Worm (Caenorhabditis elegans) whole organism, L2 larva: ENCODE results near the gene nac-2.

ENCODE experiments used
- ZK546.5 ChIP-seq: sonication (generic microtip); optimal IDR thresholded peaks from 2 replicates; lab custom pipeline; 2017; ENCODE audit warnings: missing biosample characterization, missing genetic modification characterization
- aly-2 ChIP-seq: fragments of 150-350 bp; optimal IDR thresholded peaks from 2 replicates; lab custom pipeline; 2014; ENCODE audit warnings: missing biosample characterization, missing genetic modification characterization
- blmp-1 ChIP-seq: sonication (generic microtip); optimal IDR thresholded peaks from 2 replicates; lab custom pipeline; 2017; ENCODE audit warnings: missing genetic modification characterization, mild to moderate bottlenecking, missing compliant biosample characterization, antibody characterized with exemption, moderate library complexity; ENCODE audit not compliant: insufficient read depth
- elt-1 ChIP-seq: fragments of 150-350 bp; optimal IDR thresholded peaks from 2 replicates; lab custom pipeline; 2014; ENCODE audit warnings: missing biosample characterization, missing genetic modification characterization
- elt-3 ChIP-seq: sonication (generic microtip); optimal IDR thresholded peaks from 2 replicates; lab custom pipeline; 2017; ENCODE audit warnings: missing biosample characterization, missing genetic modification characterization
- fos-1 ChIP-seq: fragments of 150-350 bp; optimal IDR thresholded peaks from 2 replicates; lab custom pipeline; 2014; ENCODE audit warnings: missing biosample characterization, missing genetic modification characterization
- mbf-1 ChIP-seq: sonication (generic microtip); optimal IDR thresholded peaks from 2 replicates; lab custom pipeline; 2017; ENCODE audit warnings: missing biosample characterization, missing genetic modification characterization
- nhr-10 ChIP-seq: sonication (generic microtip); optimal IDR thresholded peaks from 2 replicates; lab custom pipeline; 2017; ENCODE audit warnings: missing biosample characterization, missing genetic modification characterization
- nhr-11 ChIP-seq: fragments of 150-350 bp; optimal IDR thresholded peaks from 2 replicates; lab custom pipeline; 2014; ENCODE audit warnings: missing biosample characterization, missing genetic modification characterization
- nhr-77 ChIP-seq: fragments of 150-350 bp; optimal IDR thresholded peaks from 2 replicates; lab custom pipeline; 2014; ENCODE audit warnings: missing biosample characterization, missing genetic modification characterization

- TF ChIP-seq elt-3 (tag; lab: Kevin White, UChicago), result no peak
- no peak for TF ChIP-seq blmp-1 (tag; lab: Kevin White, UChicago)
- no peak for TF ChIP-seq nhr-11 (tag; lab: Kevin White, UChicago)
- TF ChIP-seq nhr-77 (tag; lab: Kevin White, UChicago), result no peak
- no peak for TF ChIP-seq fos-1 (tag; lab: Kevin White, UChicago)
- TF ChIP-seq ZK546.5 (tag; lab: Kevin White, UChicago), result no peak
- TF ChIP-seq nhr-10 (tag; lab: Kevin White, UChicago), result no peak
- no peak for TF ChIP-seq elt-1 (tag; lab: Kevin White, UChicago)
- no peak for TF ChIP-seq mbf-1 (tag; lab: Kevin White, UChicago)
- TF ChIP-seq aly-2 (tag; lab: Kevin White, UChicago), result no peak
Observed at ce11 chrIII:9072704-9073103, 29.6 kb upstream of the nac-2 start.
